Fruit fly (Drosophila melanogaster): ENCODE data around the gene Rtc1.

DNA sequence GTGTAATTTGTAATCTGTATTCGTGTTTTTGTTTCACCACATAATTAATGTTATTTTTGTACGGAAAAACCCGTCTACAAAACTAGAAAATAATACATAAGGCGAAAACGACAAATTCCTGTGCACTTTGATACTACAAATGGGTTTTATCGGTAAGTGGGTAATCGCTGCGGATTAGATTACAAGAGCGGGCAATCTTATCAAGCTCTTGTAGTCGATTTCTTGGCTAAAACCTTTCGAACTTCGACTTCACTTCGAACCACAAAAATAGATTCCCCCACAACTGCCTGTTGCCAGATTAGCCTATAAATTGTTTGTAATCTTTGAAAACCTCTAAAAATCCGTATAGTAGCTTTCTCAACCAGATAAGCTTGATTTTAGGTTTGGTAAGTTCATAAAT, 16.0 kb upstream of the Rtc1 start:
- TF ChIP-seq CG3919 (GFP tag; optimal IDR thresholded peaks at IDR 0.05) (no peak), acj6 (GFP tag; optimal IDR thresholded peaks at IDR 0.05) (no peak), CG8632 (GFP tag; optimal IDR thresholded peaks at IDR 0.05) (no peak), topi (GFP tag; optimal IDR thresholded peaks at IDR 0.05) (no peak), CG32006 (GFP tag; optimal IDR thresholded peaks at IDR 0.05) (no peak)
